Worm (Caenorhabditis elegans): Measurements from ENCODE around the gene pgap-3.

Gene pgap-3

DNA sequence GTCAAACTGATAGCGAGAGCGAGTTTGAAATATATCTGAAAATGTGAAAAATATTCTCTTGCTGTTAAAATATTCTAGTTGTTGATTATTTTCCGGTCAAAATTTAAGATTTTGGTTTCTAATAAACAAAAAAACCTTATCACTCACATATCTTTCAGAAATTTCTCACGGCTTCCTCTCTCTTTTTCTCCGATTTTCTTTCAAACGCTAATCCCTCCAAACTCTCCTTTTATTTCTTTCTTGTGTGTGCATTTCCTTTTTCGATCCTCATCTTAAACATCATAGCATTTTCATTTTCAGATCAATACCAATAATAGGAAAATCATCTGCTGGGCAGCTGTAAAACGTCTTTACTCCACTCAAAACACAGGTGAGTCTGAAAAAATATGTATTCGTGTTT, 44.4 kb downstream of the pgap-3 start, which contains the start of gene fos-1:
TSS of gene fos-1 (plus strand) at position 301 of the 400 bp plus-strand sequence.
- TF ChIP-seq ceh-79 (tag; optimal IDR thresholded peaks at IDR 0.05): no peak
- no peak for TF ChIP-seq ets-4 (GFP tag; optimal IDR thresholded peaks at IDR 0.05)
- no peak for TF ChIP-seq cebp-2 (GFP tag; IDR thresholded peaks at IDR 0.05)
- TF ChIP-seq Y95B8A.8 (GFP tag; IDR thresholded peaks at IDR 0.05): no peak
- no peak for TF ChIP-seq dpff-1 (tag; optimal IDR thresholded peaks at IDR 0.05)
- no peak for TF ChIP-seq ztf-6 (GFP tag; IDR thresholded peaks at IDR 0.05)
- TF ChIP-seq attf-6 (GFP tag; IDR thresholded peaks at IDR 0.05): no peak
- no peak for TF ChIP-seq Y53G8AR.9 (GFP tag; conservative IDR thresholded peaks at IDR 0.05)
- no peak for TF ChIP-seq snpc-1.1 (tag; optimal IDR thresholded peaks at IDR 0.05; ENCODE audit: insufficient read depth)
- TF ChIP-seq nfya-2 (GFP tag; IDR thresholded peaks at IDR 0.05): no peak
- no peak for TF ChIP-seq madf-3 (GFP tag; IDR thresholded peaks at IDR 0.05)
- TF ChIP-seq ztf-18 (tag; optimal IDR thresholded peaks at IDR 0.05): no peak
- TF ChIP-seq egl-18 (GFP tag; IDR thresholded peaks at IDR 0.05): no peak
- TF ChIP-seq ccch-3 (GFP tag; optimal IDR thresholded peaks at IDR 0.05): no peak
- no peak for TF ChIP-seq bed-1 (GFP tag; IDR thresholded peaks at IDR 0.05)
- no peak for TF ChIP-seq ztf-22 (GFP tag; optimal IDR thresholded peaks at IDR 0.05)
- no peak for TF ChIP-seq aptf-3 (GFP tag; IDR thresholded peaks at IDR 0.05)
- TF ChIP-seq efl-1 (GFP tag; optimal IDR thresholded peaks at IDR 0.05): no peak
- TF ChIP-seq T07F8.4 (tag; optimal IDR thresholded peaks at IDR 0.05): no peak
- no peak for TF ChIP-seq repo-1 (tag; optimal IDR thresholded peaks at IDR 0.05)

- TF ChIP-seq aptf-2 (GFP tag; conservative IDR thresholded peaks at IDR 0.05) (no peak), sdz-38 (tag; optimal IDR thresholded peaks at IDR 0.05) (no peak), snpc-1.3 (tag; optimal IDR thresholded peaks at IDR 0.05; ENCODE audit: insufficient read depth) (no peak), madf-3 (GFP tag; IDR thresholded peaks at IDR 0.05) (peak; percentile 83; the same call in 1 of the 2 replicates), madf-10 (tag; optimal IDR thresholded peaks at IDR 0.05) (peak; percentile 93), madf-8 (GFP tag; conservative IDR thresholded peaks at IDR 0.05) (no peak), mxl-1 (tag; optimal IDR thresholded peaks at IDR 0.05) (no peak), Y95B8A.8 (GFP tag; IDR thresholded peaks at IDR 0.05) (0 out of 2 replicates have a peak, but pooled peaks have one; percentile 46), snpc-3.4 (tag; optimal IDR thresholded peaks at IDR 0.05) (no peak), ets-4 (GFP tag; optimal IDR thresholded peaks at IDR 0.05) (peak; percentile 91), ZK185.1 (tag; optimal IDR thresholded peaks at IDR 0.05; ENCODE audit: poor library complexity, severe bottlenecking) (peak; percentile 78), dox-1 (GFP tag; IDR thresholded peaks at IDR 0.05) (peak; percentile 91), ccch-3 (GFP tag; optimal IDR thresholded peaks at IDR 0.05) (no peak), attf-6 (GFP tag; IDR thresholded peaks at IDR 0.05) (no peak), D2030.7 (GFP tag; IDR thresholded peaks at IDR 0.05) (no peak), hmg-1.2 (GFP tag; IDR thresholded peaks at IDR 0.05) (peak; percentile 95), madf-6 (GFP tag; IDR thresholded peaks at IDR 0.05) (peak; percentile 43; the same call in 1 of the 2 replicates), akir-1 (GFP tag; optimal IDR thresholded peaks at IDR 0.05) (peak; percentile 13), dpl-1 (GFP tag; optimal IDR thresholded peaks at IDR 0.05) (no peak), C06A6.2 (GFP tag; conservative IDR thresholded peaks at IDR 0.05) (peak; percentile 78), ceh-79 (tag; optimal IDR thresholded peaks at IDR 0.05) (no peak), lir-1 (GFP tag; conservative IDR thresholded peaks at IDR 0.05) (peak; percentile 81), lag-1 (GFP tag; IDR thresholded peaks at IDR 0.05) (no peak), lin-54 (GFP tag; optimal IDR thresholded peaks at IDR 0.05) (peak; percentile 76), lin-26 (GFP tag; IDR thresholded peaks at IDR 0.05) (peak; percentile 67; the same call in 1 of the 2 replicates), atf-7 (tag; optimal IDR thresholded peaks at IDR 0.05) (peak; percentile 100), hmg-20 (GFP tag; IDR thresholded peaks at IDR 0.05) (0 out of 2 replicates have a peak, but pooled peaks have one; percentile 13), ztf-18 (tag; optimal IDR thresholded peaks at IDR 0.05) (peak; percentile 64), egl-44 (GFP tag; IDR thresholded peaks at IDR 0.05) (peak; percentile 73; the same call in 1 of the 2 replicates), pha-4 (tag; optimal IDR thresholded peaks at IDR 0.05) (peak; percentile 27), nhr-80 (tag; optimal IDR thresholded peaks at IDR 0.05) (peak; percentile 97), ceh-40 (GFP tag; IDR thresholded peaks at IDR 0.05) (no peak), attf-3 (GFP tag; conservative IDR thresholded peaks at IDR 0.05) (peak; percentile 62), ekl-4 (GFP tag; IDR thresholded peaks at IDR 0.05) (peak; percentile 82)
Observed at ce11 chrV:6000368-6000802, 47.3 kb downstream of the pgap-3 start.

Measured in whole organism, young adult.